Fruit fly (Drosophila melanogaster) whole organism, embryonic: Measurements from ENCODE around the gene CG42329.

Source experiments
- CG10366 ChIP-seq: fragments of 200-800 bp; sonication (Bioruptor generic); IDR thresholded peaks from 2 replicates; pipeline ENCODE4 v1.3.6; 2022; ENCODE audit warnings: missing biosample characterization, missing genetic modification characterization
- CG10431 ChIP-seq: fragments of 200-800 bp; sonication (Bioruptor generic); optimal IDR thresholded peaks from 3 replicates; lab custom pipeline; 2018; ENCODE audit warnings: missing biosample characterization, mild to moderate bottlenecking, missing genetic modification characterization
- CG12219 ChIP-seq: fragments of 200-800 bp; sonication (Bioruptor generic); optimal IDR thresholded peaks from 3 replicates; lab custom pipeline; 2018; ENCODE audit warnings: missing biosample characterization, mild to moderate bottlenecking, missing genetic modification characterization
- CG12769 ChIP-seq: fragments of 200-800 bp; sonication (Bioruptor generic); optimal IDR thresholded peaks from 2 replicates; lab custom pipeline; 2019; ENCODE audit warnings: missing biosample characterization, mild to moderate bottlenecking, missing genetic modification characterization, moderate library complexity
- CG15073 ChIP-seq: fragments of 200-800 bp; sonication (Bioruptor generic); optimal IDR thresholded peaks from 2 replicates; lab custom pipeline; 2016; ENCODE audit warnings: missing biosample characterization, missing genetic modification characterization
- CG15696 ChIP-seq: fragments of 200-800 bp; sonication (Bioruptor generic); optimal IDR thresholded peaks from 2 replicates; lab custom pipeline; 2019; ENCODE audit warnings: missing biosample characterization, mild to moderate bottlenecking, missing genetic modification characterization, moderate library complexity
- CG1602 ChIP-seq: fragments of 200-800 bp; sonication (Bioruptor generic); optimal IDR thresholded peaks from 3 replicates; lab custom pipeline; 2016; ENCODE audit warnings: missing biosample characterization, missing genetic modification characterization
- CG17186 ChIP-seq: fragments of 200-800 bp; sonication (Bioruptor generic); optimal IDR thresholded peaks from 3 replicates; lab custom pipeline; 2017; ENCODE audit warnings: missing biosample characterization, missing genetic modification reagents, missing genetic modification characterization
- CG1832 ChIP-seq: fragments of 200-800 bp; sonication (Bioruptor generic); optimal IDR thresholded peaks from 2 replicates; lab custom pipeline; 2017; ENCODE audit warnings: missing biosample characterization, mild to moderate bottlenecking, missing genetic modification characterization, inconsistent platforms
- CG30431 ChIP-seq: fragments of 200-800 bp; sonication (Bioruptor generic); optimal IDR thresholded peaks from 2 replicates; lab custom pipeline; 2017; ENCODE audit warnings: missing biosample characterization, missing genetic modification characterization
- CG3065 ChIP-seq: fragments of 200-800 bp; sonication (Bioruptor generic); optimal IDR thresholded peaks from 2 replicates; lab custom pipeline; 2016; ENCODE audit warnings: missing biosample characterization, missing genetic modification characterization
- CG32767 ChIP-seq: fragments of 200-800 bp; sonication (Bioruptor generic); IDR thresholded peaks from 2 replicates; pipeline ENCODE4 v1.3.6; 2022; ENCODE audit warnings: missing biosample characterization, missing genetic modification characterization
- CG4328 ChIP-seq: fragments of 200-800 bp; sonication (Bioruptor generic); optimal IDR thresholded peaks from 3 replicates; lab custom pipeline; 2017; ENCODE audit warnings: missing biosample characterization, missing genetic modification reagents, missing genetic modification characterization
- CG4617 ChIP-seq: fragments of 200-800 bp; sonication (Bioruptor generic); optimal IDR thresholded peaks from 3 replicates; lab custom pipeline; 2016; ENCODE audit warnings: missing biosample characterization, missing genetic modification characterization, borderline replicate concordance
- CG5180 ChIP-seq: fragments of 200-800 bp; sonication (Bioruptor generic); optimal IDR thresholded peaks from 3 replicates; lab custom pipeline; 2017; ENCODE audit warnings: missing biosample characterization, missing genetic modification characterization, mild to moderate bottlenecking, moderate library complexity, missing genetic modification reagents
- CG6689 ChIP-seq: fragments of 200-800 bp; sonication (Bioruptor generic); IDR thresholded peaks from 2 replicates; pipeline ENCODE4 v1.3.6; 2022; ENCODE audit warnings: missing biosample characterization, missing genetic modification characterization
- CG6854 ChIP-seq: fragments of 200-800 bp; sonication (Bioruptor generic); optimal IDR thresholded peaks from 3 replicates; lab custom pipeline; 2017; ENCODE audit warnings: missing biosample characterization, mild to moderate bottlenecking, missing genetic modification characterization
- CG8388 ChIP-seq: fragments of 200-800 bp; sonication (Bioruptor generic); optimal IDR thresholded peaks from 2 replicates; lab custom pipeline; 2019; ENCODE audit warnings: missing biosample characterization, mild to moderate bottlenecking, missing genetic modification characterization, moderate library complexity
- CG8924 ChIP-seq: fragments of 200-800 bp; optimal IDR thresholded peaks from 3 replicates; lab custom pipeline; 2019; ENCODE audit warnings: missing biosample characterization, mild to moderate bottlenecking, missing genetic modification characterization, moderate library complexity
- CG9817 ChIP-seq: fragments of 200-800 bp; sonication (Bioruptor generic); optimal IDR thresholded peaks from 2 replicates; lab custom pipeline; 2018; ENCODE audit warnings: missing biosample characterization, mild to moderate bottlenecking, missing genetic modification characterization, moderate library complexity
- Deaf1 ChIP-seq: fragments of 200-800 bp; optimal IDR thresholded peaks from 3 replicates; lab custom pipeline; 2019; ENCODE audit warnings: missing biosample characterization, mild to moderate bottlenecking, missing genetic modification characterization, moderate library complexity
- Eip74EF ChIP-seq, 2 experiments: fragments of 200-800 bp in 1 of 2; fragments of >200 bp in 1 of 2; sonication (Bioruptor generic) in 1 of 2; optimal IDR thresholded peaks; 2 replicates each; lab custom pipeline; 2017 to 2019; ENCODE audit warnings: missing biosample characterization in 2 of 2, missing genetic modification characterization in 2 of 2, mild to moderate bottlenecking in 1 of 2, moderate library complexity in 1 of 2
- Ets65A ChIP-seq: fragments of 200-800 bp; sonication (Bioruptor generic); peaks from one replicate; lab custom pipeline; 2016; ENCODE audit warnings: missing biosample characterization, missing genetic modification characterization
- Hmr ChIP-seq: fragments of 200-800 bp; sonication (Bioruptor generic); optimal IDR thresholded peaks from 3 replicates; lab custom pipeline; 2017; ENCODE audit warnings: mild to moderate bottlenecking, missing biosample characterization, missing genetic modification reagents, missing genetic modification characterization
- Hsf ChIP-seq: fragments of 200-800 bp; sonication (Bioruptor generic); optimal IDR thresholded peaks from 3 replicates; lab custom pipeline; 2016; ENCODE audit warnings: missing biosample characterization, missing genetic modification characterization
- NFAT ChIP-seq: fragments of 200-800 bp; sonication (Bioruptor generic); IDR thresholded peaks from 2 replicates; pipeline ENCODE4 v1.3.6; 2022; ENCODE audit warnings: missing biosample characterization, missing genetic modification characterization
- PHDP ChIP-seq: fragments of 200-800 bp; sonication (Bioruptor generic); optimal IDR thresholded peaks from 3 replicates; lab custom pipeline; 2018; ENCODE audit warnings: missing biosample characterization, mild to moderate bottlenecking, missing genetic modification characterization, moderate library complexity
- Poxn ChIP-seq: fragments of 200-800 bp; sonication (Bioruptor generic); IDR thresholded peaks from 2 replicates; pipeline ENCODE4 v1.3.6; 2022; ENCODE audit warnings: missing biosample characterization, missing genetic modification characterization
- Sry-β ChIP-seq: fragments of 200-800 bp; sonication (Bioruptor generic); optimal IDR thresholded peaks from 2 replicates; lab custom pipeline; 2018; ENCODE audit warnings: missing biosample characterization, mild to moderate bottlenecking, missing genetic modification characterization, moderate library complexity
- Tbp ChIP-seq: fragments of >200 bp; optimal IDR thresholded peaks from 2 replicates; lab custom pipeline; 2018; ENCODE audit warnings: missing biosample characterization, missing genetic modification characterization
- abd-A ChIP-seq: fragments of 200-800 bp; sonication (Bioruptor generic); optimal IDR thresholded peaks from 3 replicates; lab custom pipeline; 2019; ENCODE audit warnings: missing biosample characterization, mild to moderate bottlenecking, missing genetic modification characterization, moderate library complexity
- cato ChIP-seq: fragments of 200-800 bp; sonication (Bioruptor generic); optimal IDR thresholded peaks from 2 replicates; lab custom pipeline; 2016; ENCODE audit warnings: missing biosample characterization, missing genetic modification characterization, borderline replicate concordance
- corto ChIP-seq: fragments of 200-800 bp; sonication (Bioruptor generic); optimal IDR thresholded peaks from 2 replicates; lab custom pipeline; 2016; ENCODE audit warnings: missing biosample characterization, mild to moderate bottlenecking, missing genetic modification characterization, moderate library complexity
- ems ChIP-seq: fragments of 200-800 bp; sonication (Bioruptor generic); optimal IDR thresholded peaks from 3 replicates; lab custom pipeline; 2016; ENCODE audit warnings: missing biosample characterization, missing genetic modification characterization
- h ChIP-seq: fragments of >200 bp; optimal IDR thresholded peaks from 2 replicates; lab custom pipeline; 2017
- insv ChIP-seq, 2 experiments: fragments of 200-800 bp; sonication (Bioruptor generic); optimal IDR thresholded peaks; 3 replicates each; lab custom pipeline; 2016 to 2018; ENCODE audit warnings: missing biosample characterization in 2 of 2, missing genetic modification characterization in 2 of 2
- kay ChIP-seq: fragments of 200-800 bp; sonication (Bioruptor generic); optimal IDR thresholded peaks from 2 replicates; lab custom pipeline; 2016; ENCODE audit warnings: missing biosample characterization, missing genetic modification characterization
- prd ChIP-seq, 3 experiments: fragments of >200 bp in 2 of 3; fragments of 200-800 bp in 1 of 3; sonication (Bioruptor generic) in 1 of 3; optimal IDR thresholded peaks in 2 of 3; IDR thresholded peaks in 1 of 3; 2 replicates in 2 of 3; 3 replicates in 1 of 3; pipeline versions ENCODE4 v1.3.6 to Lab custom; 2017 to 2022; ENCODE audit warnings: missing biosample characterization in 1 of 3, missing genetic modification characterization in 1 of 3
- repo ChIP-seq: fragments of 200-800 bp; sonication (Bioruptor generic); optimal IDR thresholded peaks from 2 replicates; lab custom pipeline; 2016; ENCODE audit warnings: missing biosample characterization, missing genetic modification characterization
- rib ChIP-seq: fragments of 200-800 bp; sonication (Bioruptor generic); IDR thresholded peaks from 2 replicates; pipeline ENCODE4 v1.3.6; 2022; ENCODE audit warnings: missing biosample characterization, missing genetic modification characterization
- row ChIP-seq: fragments of 200-800 bp; sonication (Bioruptor generic); IDR thresholded peaks from 3 replicates; pipeline ENCODE4 v1.3.6; 2022; ENCODE audit warnings: missing biosample characterization, missing genetic modification characterization
- scrt ChIP-seq: fragments of 200-800 bp; sonication (Bioruptor generic); optimal IDR thresholded peaks from 2 replicates; lab custom pipeline; 2018; ENCODE audit warnings: missing biosample characterization, mild to moderate bottlenecking, missing genetic modification characterization, moderate library complexity
- shn ChIP-seq: fragments of 200-800 bp; sonication (Bioruptor generic); optimal IDR thresholded peaks from 3 replicates; lab custom pipeline; 2016; ENCODE audit warnings: missing biosample characterization, missing genetic modification characterization
- sna ChIP-seq: fragments of 200-800 bp; sonication (Bioruptor generic); IDR thresholded peaks from 2 replicates; pipeline ENCODE4 v1.3.6; 2022; ENCODE audit warnings: missing biosample characterization, missing genetic modification characterization; ENCODE audit not compliant: partially characterized antibody
- sug ChIP-seq: fragments of 200-800 bp; optimal IDR thresholded peaks from 2 replicates; lab custom pipeline; 2019; ENCODE audit warnings: missing biosample characterization, mild to moderate bottlenecking, missing genetic modification characterization, moderate library complexity
- ttk ChIP-seq: fragments of 200-800 bp; sonication (Bioruptor generic); IDR thresholded peaks from 2 replicates; pipeline ENCODE4 v2.1.2; 2022; ENCODE audit warnings: missing biosample characterization, missing genetic modification characterization
- tup ChIP-seq: fragments of 200-800 bp; sonication (Bioruptor generic); optimal IDR thresholded peaks from 2 replicates; lab custom pipeline; 2016; ENCODE audit warnings: missing biosample characterization, mild to moderate bottlenecking, missing genetic modification characterization, moderate library complexity
- twi ChIP-seq: fragments of 200-800 bp; optimal IDR thresholded peaks from 2 replicates; lab custom pipeline; 2019; ENCODE audit warnings: missing biosample characterization, mild to moderate bottlenecking, missing genetic modification characterization, moderate library complexity

CG42329 gene

DNA sequence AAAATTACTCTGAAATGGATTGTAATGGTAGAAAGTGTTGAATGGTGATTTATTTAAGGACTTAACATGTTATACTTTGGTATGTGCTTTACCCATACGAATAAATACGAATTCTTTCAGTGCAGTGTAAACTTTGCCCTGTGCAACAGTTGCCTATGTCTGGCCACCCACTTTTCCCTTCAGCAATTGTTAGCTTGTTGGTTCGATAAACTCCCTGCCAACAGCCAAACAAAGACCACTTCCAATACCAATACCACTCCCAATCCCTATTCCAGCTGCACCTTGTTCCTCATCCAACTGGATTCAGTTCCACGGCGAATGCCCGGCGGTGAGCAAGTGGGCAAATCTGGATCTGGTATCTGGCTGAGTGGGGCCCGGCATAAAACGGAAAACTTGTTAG lies 15.2 kb upstream of the CG42329 start, which contains the start of gene CG14342:
TSS of gene CG14342 (plus strand) at position 301 of the 400 bp plus-strand sequence.
- TF ChIP-seq tup (GFP tag; lab: Kevin White, UChicago) (no peak), CG30431 (GFP tag; lab: Kevin White, UChicago) (no peak), CG12219 (GFP tag; lab: Kevin White, UChicago) (no peak), row (GFP tag; lab: Robert Waterston, UW) (0 out of 3 replicates have a peak, but pooled peaks have one; percentile 8)

dm6 chr2L:1207432-1207831 lies 11.7 kb upstream of the CG42329 start:
- TF ChIP-seq NFAT (GFP tag; lab: Robert Waterston, UW) (peak; percentile 51; the same call in 1 of the 2 replicates), twi (tag; lab: Kevin White, UChicago) (no peak), CG3065 (GFP tag; lab: Kevin White, UChicago) (no peak), Hsf (GFP tag; lab: Kevin White, UChicago) (peak; percentile 34), cato (GFP tag; lab: Kevin White, UChicago) (no peak), corto (no peak), PHDP (tag; lab: Kevin White, UChicago) (peak; percentile 59), Hmr (peak; percentile 84), abd-A (no peak), CG5180 (no peak), repo (GFP tag; lab: Kevin White, UChicago) (no peak), prd (optimal IDR thresholded peaks at IDR 0.05; lab: Kevin White, UChicago) (no peak), prd (GFP tag; IDR thresholded peaks at IDR 0.05; lab: Robert Waterston, UW) (peak; percentile 75), CG17186 (GFP tag; lab: Kevin White, UChicago) (no peak), CG12769 (tag; lab: Kevin White, UChicago) (peak; percentile 80), CG15073 (GFP tag; lab: Kevin White, UChicago) (no peak), Ets65A (GFP tag; lab: Kevin White, UChicago) (peak; percentile 82), CG10431 (GFP tag; lab: Kevin White, UChicago) (no peak), CG6854 (GFP tag; lab: Kevin White, UChicago) (peak; percentile 32), kay (no peak), CG4328 (GFP tag; lab: Kevin White, UChicago) (no peak), h (lab: Kevin White, UChicago) (no peak), ttk (GFP tag; lab: Robert Waterston, UW) (0 out of 2 replicates have a peak, but pooled peaks have one; percentile 19), CG8924 (tag; lab: Kevin White, UChicago) (peak; percentile 47), CG9817 (tag; lab: Kevin White, UChicago) (peak; percentile 44), CG8388 (GFP tag; lab: Kevin White, UChicago) (no peak), CG4617 (GFP tag; lab: Kevin White, UChicago) (no peak), insv (GFP tag; optimal IDR thresholded peaks at IDR 0.05; lab: Kevin White, UChicago) (no peak), CG1832 (GFP tag; lab: Kevin White, UChicago) (no peak), Poxn (GFP tag; lab: Robert Waterston, UW) (peak; percentile 9; the same call in 1 of the 2 replicates), CG1602 (GFP tag; lab: Kevin White, UChicago) (peak; percentile 13), shn (GFP tag; lab: Kevin White, UChicago) (no peak), sug (peak; percentile 36), scrt (GFP tag; lab: Kevin White, UChicago) (peak; percentile 1), Tbp (GFP tag; lab: Kevin White, UChicago) (no peak), CG15696 (tag; lab: Kevin White, UChicago) (no peak), CG6689 (GFP tag; lab: Robert Waterston, UW) (peak; percentile 33), Deaf1 (tag; lab: Kevin White, UChicago) (no peak), ems (no peak), CG32767 (peak; percentile 62), CG12219 (GFP tag; lab: Kevin White, UChicago) (peak; percentile 31), rib (GFP tag; lab: Robert Waterston, UW) (0 out of 2 replicates have a peak, but pooled peaks have one; percentile 40), sna (GFP tag; lab: Robert Waterston, UW) (no peak), Eip74EF (GFP tag; optimal IDR thresholded peaks at IDR 0.05; lab: Kevin White, UChicago) (no peak), Sry-β (GFP tag; lab: Kevin White, UChicago) (no peak), CG10366 (peak; percentile 62)
